Fruit fly (Drosophila melanogaster) whole organism, embryonic: Measurements from ENCODE around the gene nenya.
A peak's percentile ranks its signal among the peaks of the same experiment; 100 is the strongest.

ENCODE experiments used
- Asciz ChIP-seq: fragments of 200-800 bp; sonication (Bioruptor generic); optimal IDR thresholded peaks from 2 replicates; lab custom pipeline; 2017; ENCODE audit warnings: missing biosample characterization, mild to moderate bottlenecking, missing genetic modification characterization, missing genetic modification reagents
- CG10959 ChIP-seq: fragments of 200-800 bp; sonication (Bioruptor generic); IDR thresholded peaks from 2 replicates; pipeline ENCODE4 v1.3.6; 2022; ENCODE audit warnings: missing biosample characterization, missing genetic modification characterization
- CG11093 ChIP-seq: fragments of 200-800 bp; sonication (Bioruptor generic); IDR thresholded peaks from 3 replicates; pipeline ENCODE4 v1.3.6; 2022; ENCODE audit warnings: missing biosample characterization, missing genetic modification characterization
- CG11723 ChIP-seq: fragments of 200-800 bp; sonication (Bioruptor generic); optimal IDR thresholded peaks from 2 replicates; lab custom pipeline; 2017; ENCODE audit warnings: missing biosample characterization, mild to moderate bottlenecking, missing genetic modification characterization
- CG12104 ChIP-seq: fragments of 200-800 bp; sonication (Bioruptor generic); optimal IDR thresholded peaks from 3 replicates; lab custom pipeline; 2016; ENCODE audit warnings: missing biosample characterization, missing genetic modification characterization
- CG12299 ChIP-seq: fragments of 200-800 bp; sonication (Bioruptor generic); optimal IDR thresholded peaks from 2 replicates; lab custom pipeline; 2018; ENCODE audit warnings: missing biosample characterization, mild to moderate bottlenecking, missing genetic modification characterization
- CG13424 ChIP-seq: fragments of 200-800 bp; sonication (Bioruptor generic); optimal IDR thresholded peaks from 2 replicates; lab custom pipeline; 2019; ENCODE audit warnings: missing biosample characterization, mild to moderate bottlenecking, missing genetic modification characterization, moderate library complexity
- CG15011 ChIP-seq: fragments of 200-800 bp; sonication (Bioruptor generic); optimal IDR thresholded peaks from 3 replicates; lab custom pipeline; 2018; ENCODE audit warnings: missing biosample characterization, mild to moderate bottlenecking, missing genetic modification characterization
- CG1832 ChIP-seq: fragments of 200-800 bp; sonication (Bioruptor generic); optimal IDR thresholded peaks from 2 replicates; lab custom pipeline; 2017; ENCODE audit warnings: missing biosample characterization, mild to moderate bottlenecking, missing genetic modification characterization, inconsistent platforms
- CG18599 ChIP-seq: fragments of 200-800 bp; sonication (Bioruptor generic); optimal IDR thresholded peaks from 3 replicates; lab custom pipeline; 2017; ENCODE audit warnings: missing biosample characterization, missing genetic modification characterization, mild to moderate bottlenecking, moderate library complexity, missing genetic modification reagents
- CG18619 ChIP-seq: fragments of 200-800 bp; sonication (Bioruptor generic); optimal IDR thresholded peaks from 3 replicates; lab custom pipeline; 2017; ENCODE audit warnings: missing biosample characterization, mild to moderate bottlenecking, missing genetic modification characterization
- CG2712 ChIP-seq: fragments of 200-800 bp; optimal IDR thresholded peaks from 3 replicates; lab custom pipeline; 2019; ENCODE audit warnings: missing biosample characterization, mild to moderate bottlenecking, missing genetic modification characterization, moderate library complexity
- CG3407 ChIP-seq: fragments of 200-800 bp; sonication (Bioruptor generic); optimal IDR thresholded peaks from 2 replicates; lab custom pipeline; 2018; ENCODE audit warnings: missing biosample characterization, mild to moderate bottlenecking, missing genetic modification characterization
- CG34224 ChIP-seq: fragments of 200-800 bp; sonication (Bioruptor generic); IDR thresholded peaks from 3 replicates; pipeline ENCODE4 v1.3.6; 2022; ENCODE audit warnings: missing biosample characterization, missing genetic modification characterization; ENCODE audit not compliant: partially characterized antibody
- CG4360 ChIP-seq: fragments of 200-800 bp; sonication (Bioruptor generic); IDR thresholded peaks from 2 replicates; pipeline ENCODE4 v1.3.6; 2022; ENCODE audit warnings: missing biosample characterization, missing genetic modification characterization
- CG4617 ChIP-seq: fragments of 200-800 bp; sonication (Bioruptor generic); optimal IDR thresholded peaks from 3 replicates; lab custom pipeline; 2016; ENCODE audit warnings: missing biosample characterization, missing genetic modification characterization, borderline replicate concordance
- CG5953 ChIP-seq: fragments of 200-800 bp; sonication (Bioruptor generic); IDR thresholded peaks from 2 replicates; pipeline ENCODE4 v1.3.6; 2022; ENCODE audit warnings: missing biosample characterization, missing genetic modification characterization
- CG8281 ChIP-seq: fragments of 200-800 bp; sonication (Bioruptor generic); optimal IDR thresholded peaks from 2 replicates; lab custom pipeline; 2018; ENCODE audit warnings: missing biosample characterization, mild to moderate bottlenecking, missing genetic modification characterization, moderate library complexity
- CG8924 ChIP-seq: fragments of 200-800 bp; optimal IDR thresholded peaks from 3 replicates; lab custom pipeline; 2019; ENCODE audit warnings: missing biosample characterization, mild to moderate bottlenecking, missing genetic modification characterization, moderate library complexity
- Dp ChIP-seq: fragments of 200-800 bp; sonication (Bioruptor generic); optimal IDR thresholded peaks from 2 replicates; lab custom pipeline; 2018; ENCODE audit warnings: missing biosample characterization, mild to moderate bottlenecking, missing genetic modification characterization, moderate library complexity
- Gsc ChIP-seq: fragments of 200-800 bp; sonication (Bioruptor generic); IDR thresholded peaks from 2 replicates; pipeline ENCODE4 v1.3.6; 2022; ENCODE audit warnings: missing biosample characterization, missing genetic modification characterization
- H15 ChIP-seq: fragments of 200-800 bp; sonication (Bioruptor generic); IDR thresholded peaks from 3 replicates; pipeline ENCODE4 v1.3.6; 2022; ENCODE audit warnings: missing biosample characterization, missing genetic modification characterization
- HmgD ChIP-seq: fragments of 200-800 bp; sonication (Bioruptor generic); optimal IDR thresholded peaks from 3 replicates; lab custom pipeline; 2016; ENCODE audit warnings: missing biosample characterization, missing genetic modification characterization
- Hmx ChIP-seq: fragments of 200-800 bp; sonication (Bioruptor generic); optimal IDR thresholded peaks from 2 replicates; lab custom pipeline; 2016; ENCODE audit warnings: missing biosample characterization, missing genetic modification characterization
- Xrp1 ChIP-seq: fragments of 200-800 bp; sonication (Bioruptor generic); IDR thresholded peaks from 2 replicates; pipeline ENCODE4 v1.3.6; 2022; ENCODE audit warnings: missing biosample characterization, missing genetic modification characterization
- YL-1 ChIP-seq: fragments of 200-800 bp; sonication (Bioruptor generic); optimal IDR thresholded peaks from 3 replicates; lab custom pipeline; 2017; ENCODE audit warnings: missing biosample characterization, mild to moderate bottlenecking, missing genetic modification characterization
- ato ChIP-seq: fragments of 200-800 bp; sonication (Bioruptor generic); IDR thresholded peaks from 2 replicates; pipeline ENCODE4 v1.3.6; 2022; ENCODE audit warnings: missing biosample characterization, missing genetic modification characterization; ENCODE audit not compliant: partially characterized antibody
- bowl ChIP-seq: fragments of 200-800 bp; sonication (Bioruptor generic); IDR thresholded peaks from 2 replicates; pipeline ENCODE4 v1.3.6; 2022; ENCODE audit warnings: missing biosample characterization, missing genetic modification characterization
- cato ChIP-seq: fragments of 200-800 bp; sonication (Bioruptor generic); optimal IDR thresholded peaks from 2 replicates; lab custom pipeline; 2016; ENCODE audit warnings: missing biosample characterization, missing genetic modification characterization, borderline replicate concordance
- cg ChIP-seq: fragments of 200-800 bp; sonication (Bioruptor generic); optimal IDR thresholded peaks from 3 replicates; lab custom pipeline; 2019; ENCODE audit warnings: missing biosample characterization, mild to moderate bottlenecking, missing genetic modification characterization, moderate library complexity
- crc ChIP-seq: fragments of 200-800 bp; sonication (Bioruptor generic); optimal IDR thresholded peaks from 2 replicates; lab custom pipeline; 2016; ENCODE audit warnings: missing biosample characterization, missing genetic modification characterization
- emc ChIP-seq: fragments of 200-800 bp; sonication (Bioruptor generic); optimal IDR thresholded peaks from 2 replicates; lab custom pipeline; 2016; ENCODE audit warnings: missing biosample characterization, missing genetic modification characterization
- ewg ChIP-seq: fragments of 200-800 bp; sonication (Bioruptor generic); optimal IDR thresholded peaks from 3 replicates; lab custom pipeline; 2017; ENCODE audit warnings: mild to moderate bottlenecking, missing biosample characterization, missing genetic modification reagents, missing genetic modification characterization
- fru ChIP-seq: fragments of >200 bp; optimal IDR thresholded peaks from 2 replicates; lab custom pipeline; 2017
- gcm ChIP-seq: fragments of 200-800 bp; sonication (Bioruptor generic); optimal IDR thresholded peaks from 2 replicates; lab custom pipeline; 2019; ENCODE audit warnings: missing biosample characterization, mild to moderate bottlenecking, missing genetic modification characterization, moderate library complexity
- gt ChIP-seq: fragments of 200-800 bp; sonication (Bioruptor generic); IDR thresholded peaks from 2 replicates; pipeline ENCODE4 v1.3.6; 2022; ENCODE audit warnings: missing biosample characterization, missing genetic modification characterization
- ham ChIP-seq: fragments of 200-800 bp; sonication (Bioruptor generic); IDR thresholded peaks from 2 replicates; pipeline ENCODE4 v1.3.6; 2022; ENCODE audit warnings: missing biosample characterization, missing genetic modification characterization
- insv ChIP-seq, 2 experiments: fragments of 200-800 bp; sonication (Bioruptor generic); optimal IDR thresholded peaks; 3 replicates each; lab custom pipeline; 2016 to 2018; ENCODE audit warnings: missing biosample characterization in 2 of 2, missing genetic modification characterization in 2 of 2
- inv ChIP-seq: fragments of 200-800 bp; sonication (Bioruptor generic); IDR thresholded peaks from 2 replicates; pipeline ENCODE4 v1.3.6; 2022; ENCODE audit warnings: missing biosample characterization, missing genetic modification characterization; ENCODE audit not compliant: partially characterized antibody
- lilli ChIP-seq: fragments of 200-800 bp; sonication (Bioruptor generic); optimal IDR thresholded peaks from 3 replicates; lab custom pipeline; 2016; ENCODE audit warnings: missing biosample characterization, missing genetic modification characterization
- luna ChIP-seq: fragments of 200-800 bp; sonication (Bioruptor generic); optimal IDR thresholded peaks from 2 replicates; lab custom pipeline; 2016; ENCODE audit warnings: missing biosample characterization, missing genetic modification characterization
- mam ChIP-seq: fragments of 200-800 bp; sonication (Bioruptor generic); optimal IDR thresholded peaks from 3 replicates; lab custom pipeline; 2016; ENCODE audit warnings: missing biosample characterization, missing genetic modification characterization
- nerfin-2 ChIP-seq: fragments of 200-800 bp; sonication (Bioruptor generic); IDR thresholded peaks from 2 replicates; pipeline ENCODE4 v1.3.6; 2022; ENCODE audit warnings: missing biosample characterization, missing genetic modification characterization; ENCODE audit not compliant: partially characterized antibody
- pfk ChIP-seq: fragments of 200-800 bp; sonication (Bioruptor generic); optimal IDR thresholded peaks from 2 replicates; lab custom pipeline; 2018; ENCODE audit warnings: missing biosample characterization, mild to moderate bottlenecking, missing genetic modification characterization, moderate library complexity
- pum ChIP-seq: fragments of 200-800 bp; sonication (Bioruptor generic); optimal IDR thresholded peaks from 2 replicates; lab custom pipeline; 2016; ENCODE audit warnings: missing biosample characterization, missing genetic modification characterization
- sisA ChIP-seq: fragments of 200-800 bp; sonication (Bioruptor generic); IDR thresholded peaks from 2 replicates; pipeline ENCODE4 v1.3.6; 2022; ENCODE audit warnings: missing biosample characterization, missing genetic modification characterization
- slp2 ChIP-seq: fragments of 200-800 bp; sonication (Bioruptor generic); optimal IDR thresholded peaks from 2 replicates; lab custom pipeline; 2016; ENCODE audit warnings: missing biosample characterization, missing genetic modification characterization
- tll ChIP-seq, 2 experiments: fragments of 200-800 bp in 1 of 2; fragments of >200 bp in 1 of 2; sonication (Bioruptor generic) in 1 of 2; optimal IDR thresholded peaks; 2 replicates each; lab custom pipeline; 2017 to 2019; ENCODE audit warnings: missing biosample characterization in 2 of 2, missing genetic modification characterization in 2 of 2, mild to moderate bottlenecking in 1 of 2, moderate library complexity in 1 of 2
- usp ChIP-seq: fragments of >200 bp; optimal IDR thresholded peaks from 2 replicates; lab custom pipeline; 2017; ENCODE audit warnings: missing biosample characterization, missing genetic modification characterization
- zfh2 ChIP-seq: fragments of 200-800 bp; sonication (Bioruptor generic); optimal IDR thresholded peaks from 2 replicates; lab custom pipeline; 2016; ENCODE audit warnings: missing biosample characterization, missing genetic modification characterization

The nenya gene

DNA sequence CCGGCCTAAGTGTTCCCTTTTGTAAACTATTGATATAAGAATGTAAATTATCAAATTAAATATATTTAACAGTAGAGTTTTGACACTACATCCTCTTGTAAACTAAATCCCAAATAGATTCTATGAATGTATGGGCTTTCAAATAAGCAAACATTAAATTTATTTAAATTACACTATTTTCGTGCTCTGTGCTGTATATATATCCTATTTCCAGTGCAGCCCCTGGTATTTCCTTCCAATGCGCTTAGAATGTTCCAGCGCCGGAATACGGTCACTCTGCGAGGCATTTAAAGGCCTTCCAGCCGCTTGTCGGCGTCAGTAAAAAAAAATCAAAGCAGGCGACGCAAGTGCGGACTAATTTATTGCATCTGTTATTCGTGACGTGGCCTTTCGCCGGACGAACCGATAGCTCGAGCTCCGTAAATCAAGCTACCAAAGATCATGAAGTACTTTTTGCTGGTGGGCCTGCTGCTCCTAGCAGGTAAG, 20.5 kb upstream of the nenya start, which contains the start of gene Gp93 (continued):
- TF ChIP-seq insv (GFP tag; optimal IDR thresholded peaks at IDR 0.05; lab: Kevin White, UChicago) (peak in 1 of 2 experiments; percentile 11), luna (GFP tag; lab: Kevin White, UChicago) (no peak), bowl (GFP tag; lab: Robert Waterston, UW) (no peak), slp2 (peak; percentile 13), cato (GFP tag; lab: Kevin White, UChicago) (peak; percentile 3), ham (GFP tag; lab: Robert Waterston, UW) (no peak), lilli (GFP tag; lab: Kevin White, UChicago) (peak; percentile 66), sisA (GFP tag; lab: Robert Waterston, UW) (peak; percentile 53; the same call in 1 of the 2 replicates), CG12104 (GFP tag; lab: Kevin White, UChicago) (no peak), CG5953 (GFP tag; lab: Robert Waterston, UW) (no peak), crc (GFP tag; lab: Kevin White, UChicago) (no peak), ewg (no peak), nerfin-2 (no peak), CG18599 (GFP tag; lab: Kevin White, UChicago) (peak; percentile 30), YL-1 (GFP tag; lab: Kevin White, UChicago) (peak; percentile 95), pum (GFP tag; lab: Kevin White, UChicago) (no peak), emc (GFP tag; lab: Kevin White, UChicago) (no peak), usp (no peak), zfh2 (no peak), CG11093 (GFP tag; lab: Robert Waterston, UW) (no peak; the same call in 2 of the 3 replicates), ato (GFP tag; lab: Robert Waterston, UW) (peak; percentile 50; the same call in 1 of the 2 replicates), fru (no peak), tll (GFP tag; optimal IDR thresholded peaks at IDR 0.05; lab: Kevin White, UChicago) (no peak), CG12299 (no peak), inv (GFP tag; lab: Robert Waterston, UW) (no peak), Asciz (GFP tag; lab: Kevin White, UChicago) (no peak), Gsc (no peak), CG8281 (tag; lab: Kevin White, UChicago) (no peak), CG34224 (GFP tag; lab: Robert Waterston, UW) (peak; percentile 26; the same call in 1 of the 3 replicates), mam (GFP tag; lab: Kevin White, UChicago) (peak; percentile 54), CG10959 (GFP tag; lab: Robert Waterston, UW) (no peak), CG1832 (GFP tag; lab: Kevin White, UChicago) (no peak), CG8924 (tag; lab: Kevin White, UChicago) (peak; percentile 70), Dp (GFP tag; lab: Kevin White, UChicago) (no peak), gcm (GFP tag; lab: Kevin White, UChicago) (no peak), pfk (GFP tag; lab: Kevin White, UChicago) (peak; percentile 26), CG18619 (GFP tag; lab: Kevin White, UChicago) (peak; percentile 54), CG13424 (peak; percentile 69), H15 (GFP tag; lab: Robert Waterston, UW) (peak; percentile 45; the same call in 1 of the 3 replicates), cg (GFP tag; lab: Kevin White, UChicago) (no peak), Xrp1 (GFP tag; lab: Robert Waterston, UW) (peak; percentile 76), CG4360 (no peak; the same call in 1 of the 2 replicates), Hmx (GFP tag; lab: Kevin White, UChicago) (no peak), HmgD (peak; percentile 4), CG2712 (tag; lab: Kevin White, UChicago) (peak; percentile 74), CG15011 (no peak), gt (GFP tag; lab: Robert Waterston, UW) (no peak), CG3407 (GFP tag; lab: Kevin White, UChicago) (no peak), CG4617 (GFP tag; lab: Kevin White, UChicago) (peak; percentile 6), CG11723 (GFP tag; lab: Kevin White, UChicago) (no peak)
